Worm (Caenorhabditis elegans): Measurements from ENCODE around the gene mrps-14.

- TF ChIP-seq ceh-28 (tag; optimal IDR thresholded peaks at IDR 0.05): no peak
- TF ChIP-seq nhr-41 (GFP tag; IDR thresholded peaks at IDR 0.05): no peak
- TF ChIP-seq ceh-62 (tag; optimal IDR thresholded peaks at IDR 0.05): no peak
- no peak for TF ChIP-seq egl-27 (tag; optimal IDR thresholded peaks at IDR 0.05)
- no peak for TF ChIP-seq unc-130 (GFP tag; optimal IDR thresholded peaks at IDR 0.05)
- no peak for TF ChIP-seq nhr-76 (tag; optimal IDR thresholded peaks at IDR 0.05)
- TF ChIP-seq pha-4 (GFP tag; IDR thresholded peaks at IDR 0.05): no peak
- TF ChIP-seq pha-4 (tag; optimal IDR thresholded peaks at IDR 0.05): no peak
These were observed 27.8 kb upstream of the mrps-14 start, which contains the start of gene F54B3.2 for ce11 chrII:10270052-10270451.

Data from whole organism, L4 larva.